Worm (Caenorhabditis elegans) whole organism, L1 larva: ENCODE data around the gene mig-38.

Experiments used
- C16A3.4 ChIP-seq: fragments of 150-350 bp; optimal IDR thresholded peaks from 2 replicates; lab custom pipeline; 2014; ENCODE audit warnings: missing biosample characterization, missing genetic modification characterization
- C34B4.2 ChIP-seq: sonication (generic microtip); optimal IDR thresholded peaks from 2 replicates; lab custom pipeline; 2017; ENCODE audit warnings: mild to moderate bottlenecking, missing genetic modification characterization, missing compliant biosample characterization
- aha-1 ChIP-seq: fragments of 150-350 bp; optimal IDR thresholded peaks from 2 replicates; lab custom pipeline; 2014; ENCODE audit warnings: missing biosample characterization, missing genetic modification characterization
- ceh-8 ChIP-seq: fragments of 200-800 bp; sonication (Bioruptor generic); optimal IDR thresholded peaks from 2 replicates; lab custom pipeline; 2018; ENCODE audit warnings: mild to moderate bottlenecking, missing genetic modification characterization, moderate library complexity, missing compliant biosample characterization
- ceh-82 ChIP-seq, 3 experiments: fragments of 150-350 bp in 1 of 3; sonication (generic microtip) in 2 of 3; optimal IDR thresholded peaks; 2 replicates each; lab custom pipeline; 2014 to 2017; ENCODE audit warnings: missing biosample characterization in 3 of 3, missing genetic modification characterization in 3 of 3
- ceh-90 ChIP-seq: sonication (generic microtip); optimal IDR thresholded peaks from 2 replicates; lab custom pipeline; 2016; ENCODE audit warnings: missing genetic modification characterization, missing compliant biosample characterization
- dpl-1 ChIP-seq, 3 experiments: fragments of 150-350 bp in 2 of 3; sonication (generic microtip) in 1 of 3; optimal IDR thresholded peaks; 2 replicates each; lab custom pipeline; 2014 to 2017; ENCODE audit warnings: missing biosample characterization in 3 of 3, missing genetic modification characterization in 3 of 3, missing genetic modification reagents in 3 of 3
- elt-3 ChIP-seq, 6 experiments: fragments of 150-350 bp in 1 of 6; sonication (generic microtip); optimal IDR thresholded peaks; 2 replicates each; lab custom pipeline; 2017 to 2018; ENCODE audit warnings: missing biosample characterization in 6 of 6, missing genetic modification characterization in 6 of 6, inconsistent platforms in 1 of 6
- ets-5 ChIP-seq: fragments of 200-800 bp; sonication (Bioruptor generic); IDR thresholded peaks from 2 replicates; pipeline ENCODE4 v1.3.6; 2022; ENCODE audit warnings: missing genetic modification characterization, missing compliant biosample characterization
- irx-1 ChIP-seq: sonication (generic microtip); optimal IDR thresholded peaks from 2 replicates; lab custom pipeline; 2016; ENCODE audit warnings: missing genetic modification characterization, missing compliant biosample characterization
- isw-1 ChIP-seq: fragments of 200-800 bp; sonication (Bioruptor generic); IDR thresholded peaks from 2 replicates; pipeline ENCODE4 v1.3.6; 2022; ENCODE audit warnings: missing genetic modification characterization, missing compliant biosample characterization
- jun-1 ChIP-seq: fragments of 150-350 bp; optimal IDR thresholded peaks from 2 replicates; lab custom pipeline; 2014; ENCODE audit warnings: missing biosample characterization, missing genetic modification reagents, missing genetic modification characterization
- lin-35 ChIP-seq, 2 experiments: fragments of 150-350 bp; optimal IDR thresholded peaks; 2 replicates each; lab custom pipeline; 2014; ENCODE audit warnings: missing biosample characterization in 2 of 2, missing genetic modification characterization in 2 of 2, missing genetic modification reagents in 2 of 2
- lin-39 ChIP-seq: fragments of 150-350 bp; optimal IDR thresholded peaks from 2 replicates; lab custom pipeline; 2014; ENCODE audit warnings: missing biosample characterization, missing genetic modification reagents, missing genetic modification characterization
- lir-3 ChIP-seq: sonication (generic microtip); optimal IDR thresholded peaks from 2 replicates; lab custom pipeline; 2016; ENCODE audit warnings: mild to moderate bottlenecking, missing genetic modification characterization, moderate library complexity, missing compliant biosample characterization; ENCODE audit not compliant: poor library complexity
- lsy-2 ChIP-seq, 2 experiments: fragments of 150-350 bp; optimal IDR thresholded peaks; 2 replicates each; lab custom pipeline; 2014; ENCODE audit warnings: missing biosample characterization in 2 of 2, missing genetic modification characterization in 2 of 2
- mab-9 ChIP-seq: fragments of 200-800 bp; sonication (Bioruptor generic); IDR thresholded peaks from 2 replicates; pipeline ENCODE4 v1.3.6; 2022; ENCODE audit warnings: missing genetic modification reagents, missing genetic modification characterization, missing compliant biosample characterization
- mdl-1 ChIP-seq, 2 experiments: fragments of 150-350 bp; optimal IDR thresholded peaks; 2 replicates each; lab custom pipeline; 2014 to 2017; ENCODE audit warnings: missing biosample characterization in 2 of 2, missing genetic modification characterization in 2 of 2, inconsistent platforms in 1 of 2
- nhr-19 ChIP-seq: fragments of 200-800 bp; sonication (Bioruptor generic); conservative IDR thresholded peaks from 2 replicates; pipeline ENCODE4 v1.3.6; 2022; ENCODE audit warnings: missing genetic modification characterization, missing compliant biosample characterization
- nhr-20 ChIP-seq: sonication (generic microtip); optimal IDR thresholded peaks from 2 replicates; lab custom pipeline; 2016; ENCODE audit warnings: mild to moderate bottlenecking, missing genetic modification characterization, missing compliant biosample characterization
- nhr-28 ChIP-seq: fragments of 150-350 bp; optimal IDR thresholded peaks from 2 replicates; lab custom pipeline; 2014; ENCODE audit warnings: missing biosample characterization, missing genetic modification characterization
- nhr-47 ChIP-seq: sonication (generic microtip); optimal IDR thresholded peaks from 2 replicates; lab custom pipeline; 2016; ENCODE audit warnings: mild to moderate bottlenecking, missing genetic modification characterization, moderate library complexity, missing compliant biosample characterization
- nhr-76 ChIP-seq: sonication (generic microtip); optimal IDR thresholded peaks from 2 replicates; lab custom pipeline; 2017; ENCODE audit warnings: missing biosample characterization, missing genetic modification characterization
- nhr-85 ChIP-seq: sonication (generic microtip); peaks from one replicate; lab custom pipeline; 2016; ENCODE audit warnings: missing genetic modification characterization, inconsistent platforms, missing compliant biosample characterization
- nhr-90 ChIP-seq: sonication (generic microtip); optimal IDR thresholded peaks from 2 replicates; lab custom pipeline; 2016; ENCODE audit warnings: mild to moderate bottlenecking, missing genetic modification characterization, missing compliant biosample characterization; ENCODE audit not compliant: poor library complexity
- pag-3 ChIP-seq: sonication (generic microtip); optimal IDR thresholded peaks from 2 replicates; lab custom pipeline; 2017; ENCODE audit warnings: missing genetic modification characterization, mild to moderate bottlenecking, missing compliant biosample characterization, antibody characterized with exemption, borderline replicate concordance; ENCODE audit not compliant: insufficient read depth
- skn-1 ChIP-seq: fragments of 150-350 bp; optimal IDR thresholded peaks from 2 replicates; lab custom pipeline; 2014; ENCODE audit warnings: missing biosample characterization, missing genetic modification characterization
- snpc-4 ChIP-seq: fragments of 150-350 bp; optimal IDR thresholded peaks from 2 replicates; lab custom pipeline; 2014; ENCODE audit warnings: missing biosample characterization, missing genetic modification characterization
- snu-23 ChIP-seq: sonication (generic microtip); optimal IDR thresholded peaks from 2 replicates; lab custom pipeline; 2016; ENCODE audit warnings: missing genetic modification characterization, missing compliant biosample characterization
- swsn-7 ChIP-seq: sonication (generic microtip); optimal IDR thresholded peaks from 2 replicates; lab custom pipeline; 2016; ENCODE audit warnings: missing genetic modification characterization, missing compliant biosample characterization
- tlp-1 ChIP-seq: fragments of 150-350 bp; optimal IDR thresholded peaks from 2 replicates; lab custom pipeline; 2014; ENCODE audit warnings: missing biosample characterization, missing genetic modification characterization
- unc-130 ChIP-seq: fragments of 150-350 bp; optimal IDR thresholded peaks from 2 replicates; lab custom pipeline; 2017; ENCODE audit warnings: missing biosample characterization, missing genetic modification characterization, inconsistent platforms
- unc-86 ChIP-seq: sonication (generic microtip); optimal IDR thresholded peaks from 2 replicates; lab custom pipeline; 2016; ENCODE audit warnings: missing genetic modification characterization, missing compliant biosample characterization
- vab-15 ChIP-seq: sonication (generic microtip); optimal IDR thresholded peaks from 2 replicates; lab custom pipeline; 2017; ENCODE audit warnings: missing genotype, mild to moderate bottlenecking, missing genetic modification characterization, missing compliant biosample characterization
- xbp-1 ChIP-seq: sonication (generic microtip); optimal IDR thresholded peaks from 2 replicates; lab custom pipeline; 2016; ENCODE audit warnings: missing genetic modification characterization, missing compliant biosample characterization
- ztf-4 ChIP-seq: fragments of 150-350 bp; optimal IDR thresholded peaks from 2 replicates; lab custom pipeline; 2014; ENCODE audit warnings: missing biosample characterization, missing genetic modification characterization

Gene mig-38

ce11 chrIV:11604909-11605308, 10.9 kb downstream of the mig-38 start, which contains the start of the genes ragc-1 and Y24F12A.1 (continued):
- peak; percentile 28 to 64 (median 44) for TF ChIP-seq dpl-1 (GFP tag; optimal IDR thresholded peaks at IDR 0.05; lab: Kevin White, UChicago)
- TF ChIP-seq nhr-20 (tag; lab: Kevin White, UChicago) = peak; percentile 47
- peak; percentile 51 for TF ChIP-seq nhr-90 (tag; lab: Kevin White, UChicago)
- TF ChIP-seq elt-3 (tag; optimal IDR thresholded peaks at IDR 0.05; lab: Kevin White, UChicago) = peak in 1 of 6 experiments; percentile 66
- no peak for TF ChIP-seq ceh-8 (GFP tag; lab: Kevin White, UChicago)
- TF ChIP-seq vab-15 (tag; lab: Kevin White, UChicago) = peak; percentile 26
- TF ChIP-seq nhr-19 = peak; percentile 30
- no peak for TF ChIP-seq isw-1 (GFP tag; lab: Robert Waterston, UW)
- TF ChIP-seq jun-1 (tag; lab: Kevin White, UChicago) = no peak
- TF ChIP-seq nhr-28 (tag; lab: Kevin White, UChicago) = no peak
- peak; percentile 54 for TF ChIP-seq skn-1
- peak; percentile 26 for TF ChIP-seq lir-3 (tag; lab: Kevin White, UChicago)
- TF ChIP-seq lin-35 (GFP tag; optimal IDR thresholded peaks at IDR 0.05; lab: Kevin White, UChicago) = peak; percentile 29 to 61
- no peak for TF ChIP-seq aha-1
- peak in 2 of 3 experiments; percentile 26 to 46 for TF ChIP-seq ceh-82 (tag; optimal IDR thresholded peaks at IDR 0.05; lab: Kevin White, UChicago)
- TF ChIP-seq swsn-7 (tag; lab: Kevin White, UChicago) = peak; percentile 39
- peak in 1 of 2 experiments; percentile 71 for TF ChIP-seq mdl-1 (tag; optimal IDR thresholded peaks at IDR 0.05; lab: Kevin White, UChicago)
- TF ChIP-seq C16A3.4 (tag; lab: Kevin White, UChicago) = peak; percentile 53
- TF ChIP-seq, all 84 proteins: peak for 28

- TF ChIP-seq ets-5 (GFP tag; lab: Robert Waterston, UW) = 0 out of 2 replicates have a peak, but pooled peaks have one; percentile 56
- TF ChIP-seq mab-9 (GFP tag; lab: Robert Waterston, UW) = 0 out of 2 replicates have a peak, but pooled peaks have one; percentile 12
- TF ChIP-seq, all 84 proteins: peak for 2; not testable (repeated sequence) for 82
These were observed 22.5 kb downstream of the mig-38 start for ce11 chrIV:11616543-11616942.

ce11 chrIV:11620909-11621308, 26.9 kb downstream of the mig-38 start, which contains the start of gene dsl-5:
dsl-5 (minus strand) TSS chrIV:11621009.
- no peak for TF ChIP-seq lin-39 (tag; lab: Kevin White, UChicago)
- no peak for TF ChIP-seq ceh-8 (GFP tag; lab: Kevin White, UChicago)
- TF ChIP-seq mdl-1 (tag; optimal IDR thresholded peaks at IDR 0.05; lab: Kevin White, UChicago) = no peak
- TF ChIP-seq ets-5 (GFP tag; lab: Robert Waterston, UW) = no peak
- peak; percentile 61 for TF ChIP-seq nhr-85 (tag; lab: Kevin White, UChicago)
- TF ChIP-seq skn-1 = no peak
- no peak for TF ChIP-seq pag-3 (tag; lab: Kevin White, UChicago)
- TF ChIP-seq, all 84 proteins: peak for 1

- TF ChIP-seq C34B4.2 (no peak), snpc-4 (tag; lab: Kevin White, UChicago) (no peak), snu-23 (GFP tag; lab: Kevin White, UChicago) (no peak), xbp-1 (tag; lab: Kevin White, UChicago) (no peak), lsy-2 (tag; optimal IDR thresholded peaks at IDR 0.05; lab: Kevin White, UChicago) (no peak), pag-3 (tag; lab: Kevin White, UChicago) (no peak), vab-15 (tag; lab: Kevin White, UChicago) (no peak), tlp-1 (tag; lab: Kevin White, UChicago) (no peak), nhr-47 (tag; lab: Kevin White, UChicago) (no peak), unc-86 (no peak), irx-1 (tag; lab: Kevin White, UChicago) (no peak), nhr-76 (no peak), unc-130 (tag; lab: Kevin White, UChicago) (no peak), ztf-4 (no peak), ceh-90 (tag; lab: Kevin White, UChicago) (no peak)
These were observed 28.3 kb downstream of the mig-38 start for ce11 chrIV:11622336-11622735.
